Fruit fly (Drosophila melanogaster): Measurements from ENCODE around the gene Diedel.
A peak's percentile ranks its signal among the peaks of the same experiment; 100 is the strongest.

Diedel gene

dm6 chr3R:29478952-29479538 lies 14.6 kb upstream of the Diedel start (continued):
- 0 out of 3 replicates have a peak, but pooled peaks have one; percentile 26 for TF ChIP-seq CG11093 (GFP tag; IDR thresholded peaks at IDR 0.05)
- TF ChIP-seq CG6272 (GFP tag; IDR thresholded peaks at IDR 0.05) = no peak
- peak; percentile 38 for TF ChIP-seq CG9727 (GFP tag; optimal IDR thresholded peaks at IDR 0.05)
- TF ChIP-seq ATbp (GFP tag; optimal IDR thresholded peaks at IDR 0.05) = peak; percentile 61
- peak; percentile 57; the same call in 1 of the 2 replicates for TF ChIP-seq sens-2 (GFP tag; IDR thresholded peaks at IDR 0.05)
- peak; percentile 68; the same call in 1 of the 3 replicates for TF ChIP-seq CG2889 (GFP tag; IDR thresholded peaks at IDR 0.05)
- peak; percentile 68 for TF ChIP-seq CG7372 (GFP tag; IDR thresholded peaks at IDR 0.05)
- peak; percentile 74 for TF ChIP-seq sisA (GFP tag; IDR thresholded peaks at IDR 0.05)
- TF ChIP-seq chinmo (GFP tag; IDR thresholded peaks at IDR 0.05; ENCODE audit: partially characterized antibody) = peak; percentile 81; the same call in 3 of the 4 replicates
- peak; percentile 11 for TF ChIP-seq CG1529 (GFP tag; optimal IDR thresholded peaks at IDR 0.05)
- TF ChIP-seq cwo (GFP tag; optimal IDR thresholded peaks at IDR 0.05) = peak; percentile 65
- TF ChIP-seq CG18262 (tag; optimal IDR thresholded peaks at IDR 0.05) = peak; percentile 66
- peak; percentile 32 for TF ChIP-seq CTCF (GFP tag; optimal IDR thresholded peaks at IDR 0.05)
- TF ChIP-seq CG5180 (GFP tag; optimal IDR thresholded peaks at IDR 0.05) = peak; percentile 53
- TF ChIP-seq YL-1 (GFP tag; optimal IDR thresholded peaks at IDR 0.05) = no peak
- TF ChIP-seq tx (GFP tag; optimal IDR thresholded peaks at IDR 0.05) = no peak
- no peak for TF ChIP-seq gfzf (GFP tag; optimal IDR thresholded peaks at IDR 0.05)
- no peak for TF ChIP-seq CG3163 (GFP tag; optimal IDR thresholded peaks at IDR 0.05)
- no peak for TF ChIP-seq CG1792 (GFP tag; optimal IDR thresholded peaks at IDR 0.05)
- 0 out of 2 replicates have a peak, but pooled peaks have one; percentile 39 for TF ChIP-seq CG43689 (GFP tag; IDR thresholded peaks at IDR 0.05)
- TF ChIP-seq Opbp (GFP tag; IDR thresholded peaks at IDR 0.05; ENCODE audit: partially characterized antibody) = 0 out of 3 replicates have a peak, but pooled peaks have one; percentile 27
- TF ChIP-seq CG12104 (GFP tag; optimal IDR thresholded peaks at IDR 0.05) = no peak
- peak; percentile 50 for TF ChIP-seq HHEX (GFP tag; optimal IDR thresholded peaks at IDR 0.05)
- peak; percentile 9 for TF ChIP-seq kay (GFP tag; optimal IDR thresholded peaks at IDR 0.05)
- peak; percentile 7 for TF ChIP-seq emc (GFP tag; optimal IDR thresholded peaks at IDR 0.05)
- TF ChIP-seq Bgb (GFP tag; IDR thresholded peaks at IDR 0.05; ENCODE audit: partially characterized antibody) = peak; percentile 29; the same call in 1 of the 2 replicates
- peak; percentile 14 for TF ChIP-seq CHES-1-like (GFP tag; optimal IDR thresholded peaks at IDR 0.05)
- no peak for TF ChIP-seq yki (optimal IDR thresholded peaks at IDR 0.05)
- no peak for TF ChIP-seq CkIIα-i1 (GFP tag; IDR thresholded peaks at IDR 0.05)
- TF ChIP-seq CG11504 (tag; optimal IDR thresholded peaks at IDR 0.05) = peak; percentile 80
- TF ChIP-seq Mrtf (GFP tag; IDR thresholded peaks at IDR 0.05) = peak; percentile 57; the same call in 2 of the 3 replicates
- peak; percentile 5 for TF ChIP-seq pfk (GFP tag; optimal IDR thresholded peaks at IDR 0.05)
- TF ChIP-seq gt (GFP tag; IDR thresholded peaks at IDR 0.05) = no peak
- TF ChIP-seq CG11723 (GFP tag; optimal IDR thresholded peaks at IDR 0.05) = peak; percentile 43
- no peak for TF ChIP-seq CG3065 (GFP tag; optimal IDR thresholded peaks at IDR 0.05)
- TF ChIP-seq sna (GFP tag; IDR thresholded peaks at IDR 0.05; ENCODE audit: partially characterized antibody) = no peak
- TF ChIP-seq hbn (GFP tag; IDR thresholded peaks at IDR 0.05; ENCODE audit: partially characterized antibody) = no peak
- peak; percentile 74 for TF ChIP-seq CG2120 (GFP tag; optimal IDR thresholded peaks at IDR 0.05)
- TF ChIP-seq amos (GFP tag; IDR thresholded peaks at IDR 0.05; ENCODE audit: partially characterized antibody) = peak; percentile 24; the same call in 1 of the 2 replicates
- TF ChIP-seq lola (GFP tag; optimal IDR thresholded peaks at IDR 0.05) = no peak
- TF ChIP-seq kni (GFP tag; optimal IDR thresholded peaks at IDR 0.05) = no peak
- TF ChIP-seq CoRest (tag; optimal IDR thresholded peaks at IDR 0.05) = peak; percentile 69
- no peak for TF ChIP-seq CG11398 (GFP tag; optimal IDR thresholded peaks at IDR 0.05)
- TF ChIP-seq C15 (GFP tag; IDR thresholded peaks at IDR 0.05) = 0 out of 3 replicates have a peak, but pooled peaks have one; percentile 44
- TF ChIP-seq CG1647 (GFP tag; optimal IDR thresholded peaks at IDR 0.05) = no peak
- TF ChIP-seq Gsc (GFP tag; IDR thresholded peaks at IDR 0.05) = no peak
- no peak for TF ChIP-seq CG14965 (GFP tag; optimal IDR thresholded peaks at IDR 0.05; ENCODE audit: borderline replicate concordance)
- no peak for TF ChIP-seq MESR4 (GFP tag; optimal IDR thresholded peaks at IDR 0.05)
- TF ChIP-seq Atf3 (GFP tag; optimal IDR thresholded peaks at IDR 0.05) = no peak
- TF ChIP-seq Ada2b (GFP tag; IDR thresholded peaks at IDR 0.05) = peak; percentile 79
